Worm (Caenorhabditis elegans) whole organism, midembryonic: ENCODE results near the gene sucl-1.
"Not testable (repeated sequence)": the region's sequence is repeated elsewhere in the genome, so short reads cannot be mapped to it uniquely, and the experiment has no call there.

Experiments
- T22C8.4 ChIP-seq: fragments of 200-800 bp; sonication (Bioruptor generic); IDR thresholded peaks from 2 replicates; pipeline ENCODE4 v1.3.6; 2022; ENCODE audit warnings: missing genetic modification characterization, missing compliant biosample characterization
- ref-1 ChIP-seq: fragments of 200-800 bp; sonication (Bioruptor generic); conservative IDR thresholded peaks from 2 replicates; pipeline ENCODE4 v1.3.6; 2022; ENCODE audit warnings: missing genetic modification reagents, missing genetic modification characterization, missing compliant biosample characterization

DNA sequence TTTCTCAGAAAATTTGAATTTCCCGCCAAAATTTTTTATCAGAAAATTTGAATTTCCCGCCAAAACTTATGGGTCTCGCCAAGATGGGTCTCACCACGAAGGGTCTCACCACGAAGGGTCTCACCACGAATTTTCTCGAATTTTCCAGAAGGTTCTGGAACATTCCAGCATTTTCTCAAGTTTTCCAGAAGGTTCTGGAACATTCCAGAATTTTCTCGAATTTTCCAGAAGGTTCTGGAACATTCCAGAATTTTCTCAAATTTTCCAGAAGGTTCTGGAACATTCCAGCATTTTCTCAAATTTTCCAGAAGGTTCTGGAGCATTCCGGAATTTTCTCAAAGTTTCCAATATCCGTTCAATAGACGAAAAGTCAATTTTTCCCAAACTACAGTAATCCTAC is 29.7 kb upstream of the sucl-1 start:
- not testable (repeated sequence) for TF ChIP-seq ref-1; T22C8.4 (GFP tag; lab: Robert Waterston, UW)
